Worm (Caenorhabditis elegans): Measurements from ENCODE around the gene C53D6.8.

- TF ChIP-seq aly-1 (tag; optimal IDR thresholded peaks at IDR 0.05), result no peak
- no peak for TF ChIP-seq flt-1 (GFP tag; IDR thresholded peaks at IDR 0.05)
- TF ChIP-seq ama-1 (optimal IDR thresholded peaks at IDR 0.05), result no peak
- TF ChIP-seq scrt-1 (GFP tag; IDR thresholded peaks at IDR 0.05), result no peak
- no peak for TF ChIP-seq tra-4 (tag; optimal IDR thresholded peaks at IDR 0.05)
- TF ChIP-seq ceh-13 (GFP tag; optimal IDR thresholded peaks at IDR 0.05), result no peak
- TF ChIP-seq ceh-36 (tag; optimal IDR thresholded peaks at IDR 0.05), result no peak
- TF ChIP-seq tbx-37 (GFP tag; conservative IDR thresholded peaks at IDR 0.05), result no peak
- no peak for TF ChIP-seq F13C5.2 (tag; optimal IDR thresholded peaks at IDR 0.05)
These were observed 30.0 kb upstream of the C53D6.8 start, which contains the start of gene C53D6.6 for ce11 chrIV:9032550-9032949.

Measured in whole organism, early embryonic.